Fruit fly (Drosophila melanogaster): ENCODE measurements around the gene CG11786.

CG11786 gene

dm6 chr3R:25027281-25028219, 18.6 kb upstream of the CG11786 start:
- TF ChIP-seq CG10348 (GFP tag; IDR thresholded peaks at IDR 0.05) (no peak), CG32121 (GFP tag; IDR thresholded peaks at IDR 0.05) (0 out of 2 replicates have a peak, but pooled peaks have one; percentile 28), CG34367 (tag; optimal IDR thresholded peaks at IDR 0.05) (no peak), gl (tag; optimal IDR thresholded peaks at IDR 0.05) (no peak), CG8301 (tag; optimal IDR thresholded peaks at IDR 0.05) (no peak), Pif1A (GFP tag; optimal IDR thresholded peaks at IDR 0.05) (no peak), CG4496 (GFP tag; IDR thresholded peaks at IDR 0.05) (no peak), EcR (GFP tag; optimal IDR thresholded peaks at IDR 0.05) (no peak), CG14655 (GFP tag; optimal IDR thresholded peaks at IDR 0.05) (no peak), CG12605 (GFP tag; IDR thresholded peaks at IDR 0.05) (no peak), CG17806 (tag; optimal IDR thresholded peaks at IDR 0.05) (peak; percentile 18), fd96Ca (GFP tag; IDR thresholded peaks at IDR 0.05) (0 out of 3 replicates have a peak, but pooled peaks have one; percentile 35), CG9948 (tag; optimal IDR thresholded peaks at IDR 0.05) (peak; percentile 25), CG15710 (tag; optimal IDR thresholded peaks at IDR 0.05) (peak; percentile 36), Snoo (tag; optimal IDR thresholded peaks at IDR 0.05) (peak; percentile 55)

DNA sequence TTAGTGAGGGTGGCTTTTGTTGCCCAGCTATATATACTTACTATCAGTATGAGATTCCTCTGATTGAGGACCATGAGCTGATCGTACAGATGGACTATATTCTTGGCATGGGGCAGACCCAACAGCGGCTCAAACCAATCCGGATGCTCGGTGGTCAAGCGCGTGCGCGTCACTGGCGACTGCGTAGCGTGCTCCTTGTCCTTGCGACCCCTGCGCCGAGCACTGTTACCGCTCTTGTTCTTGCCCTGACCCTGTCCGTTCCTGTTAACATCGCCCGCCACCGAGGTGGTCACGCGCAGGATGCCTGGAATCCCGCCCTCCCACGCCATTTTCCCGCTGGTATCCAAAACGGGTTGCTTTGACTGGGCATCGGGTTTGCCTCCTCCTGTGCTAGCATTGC, 13.4 kb upstream of the CG11786 start:
- TF ChIP-seq CG17806 (tag; optimal IDR thresholded peaks at IDR 0.05), result no peak
- no peak for TF ChIP-seq Snoo (tag; optimal IDR thresholded peaks at IDR 0.05)
- TF ChIP-seq CG14655 (GFP tag; optimal IDR thresholded peaks at IDR 0.05), result no peak
- TF ChIP-seq gl (tag; optimal IDR thresholded peaks at IDR 0.05), result no peak
- no peak for TF ChIP-seq CG4496 (GFP tag; IDR thresholded peaks at IDR 0.05)
- TF ChIP-seq CG8159 (tag; optimal IDR thresholded peaks at IDR 0.05), result no peak
- no peak for TF ChIP-seq EcR (GFP tag; optimal IDR thresholded peaks at IDR 0.05)
- TF ChIP-seq D1 (tag; optimal IDR thresholded peaks at IDR 0.05), result no peak
- TF ChIP-seq CG8301 (tag; optimal IDR thresholded peaks at IDR 0.05), result no peak
- TF ChIP-seq CG12605 (GFP tag; IDR thresholded peaks at IDR 0.05), result no peak
- no peak for TF ChIP-seq Pif1B (GFP tag; optimal IDR thresholded peaks at IDR 0.05)
- TF ChIP-seq CG34367 (tag; optimal IDR thresholded peaks at IDR 0.05), result no peak
- TF ChIP-seq CG15710 (tag; optimal IDR thresholded peaks at IDR 0.05), result no peak

DNA sequence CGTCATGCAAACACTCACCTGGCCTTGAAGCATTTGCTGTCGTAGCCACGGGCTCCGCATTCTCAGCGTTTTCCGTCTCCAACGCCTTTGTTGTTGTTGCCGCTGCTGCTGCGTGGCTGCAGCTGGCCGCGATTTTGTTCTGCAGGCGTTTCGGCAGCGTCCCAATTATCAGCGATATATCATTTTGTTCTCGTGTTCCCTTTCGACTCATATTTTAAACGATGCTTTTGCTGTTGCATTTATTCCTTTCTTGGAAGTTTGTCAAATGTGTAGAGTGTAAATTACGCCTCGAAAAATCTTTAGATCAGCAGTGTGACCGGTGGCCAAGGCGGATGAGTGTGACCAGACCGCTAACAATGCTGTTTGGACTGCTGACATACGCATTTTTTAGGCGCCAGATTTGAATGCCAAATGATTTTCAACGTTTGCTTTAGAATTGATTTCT, 13.0 kb upstream of the CG11786 start, which contains the start of gene Smg6:
Smg6 (minus strand) TSS at position 324 of the 445 bp plus-strand sequence.
- TF ChIP-seq fd96Ca (GFP tag; IDR thresholded peaks at IDR 0.05), result no peak
- no peak for TF ChIP-seq CG4496 (GFP tag; IDR thresholded peaks at IDR 0.05)
- no peak for TF ChIP-seq CG10348 (GFP tag; IDR thresholded peaks at IDR 0.05)
- no peak for TF ChIP-seq rn (GFP tag; IDR thresholded peaks at IDR 0.05)
- no peak for TF ChIP-seq CG12605 (GFP tag; IDR thresholded peaks at IDR 0.05)
- no peak for TF ChIP-seq CG32121 (GFP tag; IDR thresholded peaks at IDR 0.05)
- no peak for TF ChIP-seq Snoo (tag; optimal IDR thresholded peaks at IDR 0.05)
- TF ChIP-seq CG9948 (tag; optimal IDR thresholded peaks at IDR 0.05), result no peak
- TF ChIP-seq EcR (GFP tag; optimal IDR thresholded peaks at IDR 0.05), result no peak
- TF ChIP-seq D1 (tag; optimal IDR thresholded peaks at IDR 0.05), result no peak
- TF ChIP-seq CG13204 (GFP tag; optimal IDR thresholded peaks at IDR 0.05), result no peak
- no peak for TF ChIP-seq Pif1A (GFP tag; optimal IDR thresholded peaks at IDR 0.05)
- no peak for TF ChIP-seq CG14655 (GFP tag; optimal IDR thresholded peaks at IDR 0.05)
- no peak for TF ChIP-seq CG8159 (tag; optimal IDR thresholded peaks at IDR 0.05)
- TF ChIP-seq gl (tag; optimal IDR thresholded peaks at IDR 0.05), result no peak
- TF ChIP-seq Pif1B (GFP tag; optimal IDR thresholded peaks at IDR 0.05), result no peak
- no peak for TF ChIP-seq CG8301 (tag; optimal IDR thresholded peaks at IDR 0.05)
- no peak for TF ChIP-seq CG15710 (tag; optimal IDR thresholded peaks at IDR 0.05)
- no peak for TF ChIP-seq CG17806 (tag; optimal IDR thresholded peaks at IDR 0.05)

DNA sequence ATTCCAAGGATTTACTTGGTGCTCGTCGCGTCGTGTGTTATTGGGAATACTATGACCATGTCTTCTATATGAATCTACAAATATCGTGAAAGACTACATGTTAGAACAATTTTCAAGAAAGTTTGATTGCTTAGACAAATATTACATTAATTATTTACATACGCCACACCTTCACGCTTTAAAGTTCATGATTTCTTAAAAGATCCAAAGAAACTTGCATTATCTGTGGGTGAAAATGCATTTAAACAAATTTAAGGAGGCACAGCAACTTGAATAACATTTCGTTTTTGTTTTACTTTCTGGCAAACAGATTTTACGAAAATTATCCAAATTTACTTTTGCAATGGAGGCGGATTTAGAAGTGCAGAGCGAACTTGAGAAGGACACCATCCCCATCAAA, 9.5 kb upstream of the CG11786 start, which contains the start of gene CG31115:
CG31115 (plus strand) TSS at position 301 of the 400 bp plus-strand sequence.
- TF ChIP-seq CG13204 (GFP tag; optimal IDR thresholded peaks at IDR 0.05) (no peak), CG4496 (GFP tag; IDR thresholded peaks at IDR 0.05) (no peak), CG15710 (tag; optimal IDR thresholded peaks at IDR 0.05) (no peak), Pif1A (GFP tag; optimal IDR thresholded peaks at IDR 0.05) (no peak), D1 (tag; optimal IDR thresholded peaks at IDR 0.05) (no peak), Snoo (tag; optimal IDR thresholded peaks at IDR 0.05) (no peak), rn (GFP tag; IDR thresholded peaks at IDR 0.05) (no peak), CG14655 (GFP tag; optimal IDR thresholded peaks at IDR 0.05) (no peak), CG34367 (tag; optimal IDR thresholded peaks at IDR 0.05) (no peak), Pif1B (GFP tag; optimal IDR thresholded peaks at IDR 0.05) (no peak), CG8301 (tag; optimal IDR thresholded peaks at IDR 0.05) (no peak), CG12605 (GFP tag; IDR thresholded peaks at IDR 0.05) (no peak), CG9948 (tag; optimal IDR thresholded peaks at IDR 0.05) (no peak), CG10348 (GFP tag; IDR thresholded peaks at IDR 0.05) (no peak), fd96Ca (GFP tag; IDR thresholded peaks at IDR 0.05) (no peak), CG32121 (GFP tag; IDR thresholded peaks at IDR 0.05) (no peak)

- TF ChIP-seq CG17806 (tag; optimal IDR thresholded peaks at IDR 0.05), result no peak
- no peak for TF ChIP-seq CG8301 (tag; optimal IDR thresholded peaks at IDR 0.05)
- no peak for TF ChIP-seq CG14655 (GFP tag; optimal IDR thresholded peaks at IDR 0.05)
- TF ChIP-seq Snoo (tag; optimal IDR thresholded peaks at IDR 0.05), result no peak
- peak; percentile 72 for TF ChIP-seq CG9948 (tag; optimal IDR thresholded peaks at IDR 0.05)
These were observed 7.1 kb upstream of the CG11786 start, which contains the start of the genes Ythdf and bai for dm6 chr3R:25039028-25039476. Gene Ythdf, minus strand, starts transcription at chr3R:25039249. Gene bai, plus strand, starts transcription at chr3R:25039374.
